Worm (Caenorhabditis elegans) whole organism, mixed stage, embryonic: Measurements from ENCODE around the gene R03G5.6.

Experiments
- M03D4.4 ChIP-seq: sonication (generic microtip); optimal IDR thresholded peaks from 2 replicates; lab custom pipeline; 2017; ENCODE audit warnings: mild to moderate bottlenecking, missing genetic modification characterization, missing compliant biosample characterization
- bed-3 ChIP-seq: fragments of 200-800 bp; sonication (Bioruptor generic); optimal IDR thresholded peaks from 3 replicates; lab custom pipeline; 2018; ENCODE audit warnings: mild to moderate bottlenecking, missing genetic modification characterization, moderate library complexity, missing compliant biosample characterization
- blmp-1 ChIP-seq: fragments of 150-350 bp; optimal IDR thresholded peaks from 2 replicates; lab custom pipeline; 2014; ENCODE audit warnings: missing biosample characterization, missing genetic modification characterization
- ceh-39 ChIP-seq: fragments of 150-350 bp; optimal IDR thresholded peaks from 2 replicates; lab custom pipeline; 2014; ENCODE audit warnings: missing biosample characterization, missing genetic modification characterization
- ceh-43 ChIP-seq: fragments of 200-800 bp; sonication (Bioruptor generic); optimal IDR thresholded peaks from 2 replicates; lab custom pipeline; 2018; ENCODE audit warnings: mild to moderate bottlenecking, missing genetic modification characterization, moderate library complexity, missing compliant biosample characterization
- ceh-83 ChIP-seq: fragments of 200-800 bp; sonication (Bioruptor generic); optimal IDR thresholded peaks from 2 replicates; lab custom pipeline; 2018; ENCODE audit warnings: mild to moderate bottlenecking, missing genetic modification characterization, missing compliant biosample characterization
- ces-1 ChIP-seq: fragments of 150-350 bp; optimal IDR thresholded peaks from 2 replicates; lab custom pipeline; 2014; ENCODE audit warnings: missing biosample characterization, missing genetic modification reagents, missing genetic modification characterization
- cnd-1 ChIP-seq: fragments of 200-800 bp; sonication (Bioruptor generic); optimal IDR thresholded peaks from 2 replicates; lab custom pipeline; 2018; ENCODE audit warnings: mild to moderate bottlenecking, missing genetic modification characterization, missing compliant biosample characterization
- drap-1 ChIP-seq: fragments of 200-800 bp; sonication (Bioruptor generic); optimal IDR thresholded peaks from 3 replicates; lab custom pipeline; 2018; ENCODE audit warnings: mild to moderate bottlenecking, missing genetic modification characterization, missing compliant biosample characterization
- elt-1 ChIP-seq: sonication (generic microtip); optimal IDR thresholded peaks from 2 replicates; lab custom pipeline; 2017; ENCODE audit warnings: missing genetic modification characterization, mild to moderate bottlenecking, missing compliant biosample characterization, antibody characterized with exemption, moderate library complexity, borderline replicate concordance; ENCODE audit not compliant: insufficient read depth
- elt-3 ChIP-seq: fragments of 150-350 bp; optimal IDR thresholded peaks from 2 replicates; lab custom pipeline; 2014; ENCODE audit warnings: missing biosample characterization, missing genetic modification characterization
- ham-2 ChIP-seq: fragments of 200-800 bp; sonication (Bioruptor generic); optimal IDR thresholded peaks from 2 replicates; lab custom pipeline; 2018; ENCODE audit warnings: mild to moderate bottlenecking, missing genetic modification characterization, missing compliant biosample characterization
- hlh-1 ChIP-seq: fragments of 150-350 bp; optimal IDR thresholded peaks from 2 replicates; lab custom pipeline; 2014; ENCODE audit warnings: missing biosample characterization, missing genetic modification reagents, missing genetic modification characterization
- lin-13 ChIP-seq: fragments of 150-350 bp; optimal IDR thresholded peaks from 2 replicates; lab custom pipeline; 2014; ENCODE audit warnings: missing biosample characterization, missing genetic modification characterization
- lin-32 ChIP-seq: fragments of 200-800 bp; sonication (Bioruptor generic); optimal IDR thresholded peaks from 2 replicates; lab custom pipeline; 2018; ENCODE audit warnings: mild to moderate bottlenecking, missing genetic modification characterization, missing compliant biosample characterization
- lsy-2 ChIP-seq: fragments of 150-350 bp; optimal IDR thresholded peaks from 2 replicates; lab custom pipeline; 2014; ENCODE audit warnings: missing biosample characterization, missing genetic modification characterization
- mab-5 ChIP-seq: fragments of 150-350 bp; optimal IDR thresholded peaks from 2 replicates; lab custom pipeline; 2014; ENCODE audit warnings: missing biosample characterization, missing genetic modification characterization
- mep-1 ChIP-seq: fragments of 150-350 bp; optimal IDR thresholded peaks from 2 replicates; lab custom pipeline; 2017; ENCODE audit warnings: missing biosample characterization, missing genetic modification reagents, missing genetic modification characterization, inconsistent platforms
- mls-2 ChIP-seq: sonication (generic microtip); optimal IDR thresholded peaks from 2 replicates; lab custom pipeline; 2016; ENCODE audit warnings: mild to moderate bottlenecking, missing genetic modification characterization, moderate library complexity, missing compliant biosample characterization
- nhr-12 ChIP-seq: fragments of 150-350 bp; optimal IDR thresholded peaks from 2 replicates; lab custom pipeline; 2014; ENCODE audit warnings: missing biosample characterization, missing genetic modification characterization
- nhr-2 ChIP-seq: fragments of 150-350 bp; optimal IDR thresholded peaks from 2 replicates; lab custom pipeline; 2014; ENCODE audit warnings: missing biosample characterization, missing genetic modification characterization
- nhr-237 ChIP-seq: fragments of 150-350 bp; optimal IDR thresholded peaks from 2 replicates; lab custom pipeline; 2014; ENCODE audit warnings: missing biosample characterization, missing genetic modification characterization
- nhr-28 ChIP-seq: fragments of 150-350 bp; optimal IDR thresholded peaks from 2 replicates; lab custom pipeline; 2014; ENCODE audit warnings: missing biosample characterization, missing genetic modification characterization
- nhr-76 ChIP-seq: sonication (generic microtip); optimal IDR thresholded peaks from 2 replicates; lab custom pipeline; 2017; ENCODE audit warnings: missing biosample characterization, missing genetic modification characterization
- pha-4 ChIP-seq: fragments of 150-350 bp; optimal IDR thresholded peaks from 2 replicates; lab custom pipeline; 2018; ENCODE audit warnings: missing biosample characterization, missing genetic modification reagents, missing genetic modification characterization
- sem-2 ChIP-seq: fragments of 200-800 bp; sonication (Bioruptor generic); optimal IDR thresholded peaks from 2 replicates; lab custom pipeline; 2018; ENCODE audit warnings: mild to moderate bottlenecking, missing genetic modification characterization, missing compliant biosample characterization
- snpc-4 ChIP-seq: fragments of 150-350 bp; optimal IDR thresholded peaks from 2 replicates; lab custom pipeline; 2014; ENCODE audit warnings: missing biosample characterization, missing genetic modification characterization
- sptf-1 ChIP-seq: sonication (generic microtip); optimal IDR thresholded peaks from 2 replicates; lab custom pipeline; 2017; ENCODE audit warnings: mild to moderate bottlenecking, missing genetic modification characterization, moderate library complexity, missing compliant biosample characterization
- tbx-8 ChIP-seq: fragments of 200-800 bp; sonication (Bioruptor generic); optimal IDR thresholded peaks from 2 replicates; lab custom pipeline; 2018; ENCODE audit warnings: mild to moderate bottlenecking, missing genetic modification characterization, moderate library complexity, missing compliant biosample characterization
- unc-120 ChIP-seq: sonication (generic microtip); optimal IDR thresholded peaks from 2 replicates; lab custom pipeline; 2017; ENCODE audit warnings: missing genetic modification characterization, missing compliant biosample characterization; ENCODE audit not compliant: poor library complexity, severe bottlenecking
- unc-39 ChIP-seq: fragments of 150-350 bp; optimal IDR thresholded peaks from 2 replicates; lab custom pipeline; 2014; ENCODE audit warnings: missing biosample characterization, missing genetic modification characterization
- unc-62 ChIP-seq: fragments of 150-350 bp; optimal IDR thresholded peaks from 2 replicates; lab custom pipeline; 2014; ENCODE audit warnings: missing biosample characterization, missing genetic modification reagents, missing genetic modification characterization
- zip-8 ChIP-seq: fragments of 150-350 bp; optimal IDR thresholded peaks from 2 replicates; lab custom pipeline; 2014; ENCODE audit warnings: missing biosample characterization, missing genetic modification characterization
- ztf-11 ChIP-seq: fragments of 150-350 bp; optimal IDR thresholded peaks from 2 replicates; lab custom pipeline; 2014; ENCODE audit warnings: missing biosample characterization, missing genetic modification characterization

The R03G5.6 gene

DNA sequence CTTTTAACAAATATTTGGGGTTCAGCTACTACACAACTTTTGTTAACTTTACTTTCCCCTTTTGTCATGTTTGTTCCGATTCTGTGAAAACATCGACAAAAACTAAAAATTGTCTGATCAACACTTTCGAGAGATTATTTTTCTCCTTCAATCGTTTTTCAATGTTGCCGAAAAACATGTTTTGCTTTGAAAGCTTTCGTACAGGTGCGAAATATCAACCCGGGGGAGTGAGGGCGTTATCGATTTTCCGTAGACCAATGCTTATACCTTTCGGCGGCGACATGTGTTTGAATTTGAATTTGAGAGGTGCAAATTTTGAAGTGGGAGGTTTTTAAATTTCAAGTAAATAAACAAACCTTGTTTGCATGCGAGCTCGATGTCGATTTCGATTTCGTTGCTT, 8.3 kb downstream of the R03G5.6 start:
- TF ChIP-seq unc-120 (no peak), tbx-8 (GFP tag; lab: Kevin White, UChicago) (no peak), ceh-83 (GFP tag; lab: Kevin White, UChicago) (no peak), cnd-1 (no peak)

DNA sequence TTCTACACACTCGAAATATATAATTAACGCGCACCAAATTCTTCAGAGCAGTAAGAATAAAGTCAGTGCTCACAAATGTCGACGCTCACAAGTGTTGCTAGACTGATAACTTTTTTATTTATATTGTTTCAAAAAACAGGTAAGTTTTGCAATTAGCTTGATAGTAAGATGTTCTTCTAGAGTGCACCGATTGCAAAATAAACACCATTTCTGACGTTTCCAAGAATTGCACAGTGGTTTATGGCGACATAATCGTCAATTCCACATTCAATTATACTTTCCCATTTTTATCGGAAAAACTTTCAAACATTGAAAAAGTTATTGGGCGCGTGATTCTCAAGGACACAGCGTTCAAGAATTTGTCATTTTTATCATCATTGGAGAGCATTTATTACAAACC, 16.4 kb downstream of the R03G5.6 start:
- TF ChIP-seq ceh-39 (tag; lab: Kevin White, UChicago) (no peak), nhr-76 (tag; lab: Kevin White, UChicago) (no peak), hlh-1 (tag; lab: Kevin White, UChicago) (no peak), snpc-4 (tag; lab: Kevin White, UChicago) (no peak), sptf-1 (tag; lab: Kevin White, UChicago) (no peak), nhr-12 (tag; lab: Kevin White, UChicago) (no peak), mab-5 (tag; lab: Kevin White, UChicago) (no peak), blmp-1 (tag; lab: Kevin White, UChicago) (no peak), ces-1 (GFP tag; lab: Kevin White, UChicago) (no peak), M03D4.4 (tag; lab: Kevin White, UChicago) (no peak), cnd-1 (no peak), nhr-237 (tag; lab: Kevin White, UChicago) (no peak), ztf-11 (tag; lab: Kevin White, UChicago) (no peak)

DNA sequence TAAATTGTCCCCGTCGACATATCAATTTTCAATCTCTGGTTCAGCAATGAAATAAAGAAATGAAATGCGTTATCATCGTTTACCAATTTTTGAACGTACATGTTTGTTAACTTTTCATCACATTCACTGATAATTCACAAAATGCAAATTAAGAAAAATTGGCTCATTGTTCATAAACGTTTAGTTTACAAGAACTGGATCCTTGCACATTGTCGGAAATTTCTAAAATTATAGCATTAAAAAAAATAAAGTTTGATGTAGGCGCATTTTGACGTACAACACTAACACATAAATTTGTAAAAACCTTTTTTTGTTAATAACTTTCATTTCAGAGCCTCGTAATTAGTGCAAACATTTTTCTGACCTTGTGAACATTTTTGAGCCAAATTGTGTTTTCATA, 17.0 kb downstream of the R03G5.6 start, which contains the start of gene gpx-7:
Gene gpx-7, minus strand, starts transcription at position 101 of the 400 bp plus-strand sequence.
- TF ChIP-seq unc-62 (GFP tag; lab: Kevin White, UChicago), result no peak
- TF ChIP-seq ceh-43 (GFP tag; lab: Kevin White, UChicago), result no peak
- no peak for TF ChIP-seq M03D4.4 (tag; lab: Kevin White, UChicago)
- TF ChIP-seq pha-4 (tag; lab: Kevin White, UChicago), result no peak
- TF ChIP-seq ceh-39 (tag; lab: Kevin White, UChicago), result no peak
- TF ChIP-seq zip-8 (tag; lab: Kevin White, UChicago), result no peak
- no peak for TF ChIP-seq mab-5 (tag; lab: Kevin White, UChicago)
- no peak for TF ChIP-seq nhr-28 (tag; lab: Kevin White, UChicago)
- TF ChIP-seq lsy-2, result no peak
- TF ChIP-seq elt-3 (tag; lab: Kevin White, UChicago), result no peak
- TF ChIP-seq lin-13 (tag; lab: Kevin White, UChicago), result no peak
- TF ChIP-seq ces-1 (GFP tag; lab: Kevin White, UChicago), result no peak
- TF ChIP-seq ham-2 (GFP tag; lab: Kevin White, UChicago), result no peak
- TF ChIP-seq nhr-2, result no peak
- no peak for TF ChIP-seq unc-39 (tag; lab: Kevin White, UChicago)
- no peak for TF ChIP-seq nhr-76 (tag; lab: Kevin White, UChicago)
- no peak for TF ChIP-seq snpc-4 (tag; lab: Kevin White, UChicago)
- TF ChIP-seq cnd-1, result no peak

DNA sequence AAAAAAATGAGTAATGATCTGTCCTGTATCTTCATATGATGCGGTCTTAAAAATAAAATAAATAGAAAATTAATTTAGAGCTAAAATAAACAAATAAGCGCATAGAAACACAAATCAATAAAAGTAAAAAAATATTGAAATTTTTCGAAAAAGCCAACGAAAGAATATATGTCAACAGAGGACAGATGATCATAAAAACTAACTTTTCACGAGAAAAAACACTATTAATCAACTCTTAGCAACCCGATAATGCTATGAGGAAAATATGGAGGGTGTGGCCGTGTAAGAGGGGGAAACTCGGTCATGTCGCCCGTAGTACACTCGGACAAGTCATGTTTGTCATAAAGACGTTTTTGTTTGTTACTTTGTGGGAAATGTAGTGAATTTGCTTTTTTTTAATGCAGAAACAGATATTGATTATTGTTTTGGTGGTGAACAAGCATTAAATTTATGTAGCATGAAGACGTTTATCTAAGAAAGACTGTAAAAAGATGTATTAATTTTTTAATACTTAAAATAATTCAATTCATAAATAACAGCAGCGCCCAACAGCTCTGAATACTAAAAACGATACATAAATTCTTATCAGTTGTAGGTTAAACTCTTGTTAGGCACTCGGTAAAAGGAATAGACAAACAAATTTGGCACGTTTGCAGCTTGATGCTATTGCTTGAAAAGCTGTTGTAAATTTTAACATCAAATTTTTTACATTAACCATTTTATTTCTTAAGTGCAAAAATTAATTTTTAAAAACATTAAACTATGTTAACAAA, 18.3 kb downstream of the R03G5.6 start, which contains the start of gene adm-4:
Gene adm-4, minus strand, starts transcription at position 51 of the 773 bp plus-strand sequence.
- TF ChIP-seq tbx-8 (GFP tag; lab: Kevin White, UChicago) (no peak), ceh-39 (tag; lab: Kevin White, UChicago) (no peak), lin-13 (tag; lab: Kevin White, UChicago) (no peak), unc-120 (no peak), ces-1 (GFP tag; lab: Kevin White, UChicago) (peak; percentile 17), mls-2 (tag; lab: Kevin White, UChicago) (no peak), unc-39 (tag; lab: Kevin White, UChicago) (no peak), elt-1 (no peak), blmp-1 (tag; lab: Kevin White, UChicago) (no peak)

DNA sequence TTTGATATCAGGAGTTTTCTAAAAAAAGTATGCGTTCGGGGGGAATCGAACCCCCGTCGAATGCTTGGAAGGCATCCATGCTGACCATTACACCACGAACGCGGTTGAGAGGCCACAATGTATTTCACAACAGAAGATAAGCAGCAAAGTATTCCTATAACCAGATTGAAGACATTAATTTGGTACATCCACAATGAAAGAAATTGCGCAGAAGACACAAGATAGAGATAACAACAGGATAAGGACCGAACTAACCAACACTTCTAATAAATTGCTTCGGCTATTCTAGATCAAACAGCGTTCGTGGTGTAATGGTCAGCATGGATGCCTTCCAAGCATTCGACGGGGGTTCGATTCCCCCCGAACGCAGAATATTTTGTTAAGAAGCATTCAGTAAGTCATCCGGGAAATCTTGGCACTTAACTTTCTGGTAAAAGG, 22.4 kb downstream of the R03G5.6 start:
- TF ChIP-seq sem-2 (GFP tag; lab: Kevin White, UChicago) (peak; percentile 19), elt-3 (tag; lab: Kevin White, UChicago) (no peak), mls-2 (tag; lab: Kevin White, UChicago) (peak; percentile 19), ceh-83 (GFP tag; lab: Kevin White, UChicago) (peak; percentile 62), M03D4.4 (tag; lab: Kevin White, UChicago) (peak; percentile 69), nhr-76 (tag; lab: Kevin White, UChicago) (no peak), nhr-2 (no peak), blmp-1 (tag; lab: Kevin White, UChicago) (no peak), bed-3 (GFP tag; lab: Kevin White, UChicago) (no peak), pha-4 (tag; lab: Kevin White, UChicago) (no peak), cnd-1 (peak; percentile 46), snpc-4 (tag; lab: Kevin White, UChicago) (no peak), drap-1 (GFP tag; lab: Kevin White, UChicago) (peak; percentile 20), mab-5 (tag; lab: Kevin White, UChicago) (no peak), zip-8 (tag; lab: Kevin White, UChicago) (no peak), lin-13 (tag; lab: Kevin White, UChicago) (no peak), ztf-11 (tag; lab: Kevin White, UChicago) (no peak), ceh-43 (GFP tag; lab: Kevin White, UChicago) (peak; percentile 6), unc-120 (peak; percentile 41), mep-1 (tag; lab: Kevin White, UChicago) (no peak), nhr-28 (tag; lab: Kevin White, UChicago) (no peak), unc-62 (GFP tag; lab: Kevin White, UChicago) (no peak), ham-2 (GFP tag; lab: Kevin White, UChicago) (peak; percentile 51), tbx-8 (GFP tag; lab: Kevin White, UChicago) (peak; percentile 26), sptf-1 (tag; lab: Kevin White, UChicago) (peak; percentile 48), ces-1 (GFP tag; lab: Kevin White, UChicago) (no peak), unc-39 (tag; lab: Kevin White, UChicago) (no peak), hlh-1 (tag; lab: Kevin White, UChicago) (no peak), lin-32 (GFP tag; lab: Kevin White, UChicago) (peak; percentile 28), nhr-237 (tag; lab: Kevin White, UChicago) (no peak)
